Worm (Caenorhabditis elegans) whole organism, L2 larva: ENCODE results near the gene Y49G5B.1.

Experiments
- R02D3.7 ChIP-seq: fragments of 150-350 bp; optimal IDR thresholded peaks from 2 replicates; lab custom pipeline; 2014; ENCODE audit warnings: missing biosample characterization, missing genetic modification characterization
- ama-1 ChIP-seq: fragments of 150-350 bp; optimal IDR thresholded peaks from 2 replicates; lab custom pipeline; 2018; ENCODE audit warnings: inconsistent platforms
- elt-3 ChIP-seq: sonication (generic microtip); optimal IDR thresholded peaks from 2 replicates; lab custom pipeline; 2017; ENCODE audit warnings: missing biosample characterization, missing genetic modification characterization
- lin-39 ChIP-seq: fragments of 150-350 bp; optimal IDR thresholded peaks from 2 replicates; lab custom pipeline; 2014; ENCODE audit warnings: missing biosample characterization, missing genetic modification reagents, missing genetic modification characterization
- lsy-2 ChIP-seq, 2 experiments: fragments of 150-350 bp in 1 of 2; sonication (generic microtip) in 1 of 2; optimal IDR thresholded peaks; 2 replicates each; lab custom pipeline; 2014 to 2017; ENCODE audit warnings: missing biosample characterization in 2 of 2, missing genetic modification characterization in 2 of 2
- mab-5 ChIP-seq: fragments of 150-350 bp; optimal IDR thresholded peaks from 2 replicates; lab custom pipeline; 2014; ENCODE audit warnings: missing biosample characterization, missing genetic modification characterization
- nhr-12 ChIP-seq: fragments of 150-350 bp; optimal IDR thresholded peaks from 2 replicates; lab custom pipeline; 2014; ENCODE audit warnings: missing biosample characterization, missing genetic modification characterization
- nhr-237 ChIP-seq: fragments of 150-350 bp; optimal IDR thresholded peaks from 2 replicates; lab custom pipeline; 2014; ENCODE audit warnings: missing biosample characterization, missing genetic modification characterization
- nhr-25 ChIP-seq: fragments of 150-350 bp; sonication (generic microtip); optimal IDR thresholded peaks from 3 replicates; lab custom pipeline; 2014; ENCODE audit warnings: missing biosample characterization, missing genetic modification characterization
- skn-1 ChIP-seq: sonication (generic microtip); optimal IDR thresholded peaks from 2 replicates; lab custom pipeline; 2017; ENCODE audit warnings: missing biosample characterization, missing genetic modification characterization
- sma-9 ChIP-seq, 2 experiments: fragments of 150-350 bp in 1 of 2; sonication (generic microtip) in 1 of 2; optimal IDR thresholded peaks; 2 replicates each; lab custom pipeline; 2014 to 2016; ENCODE audit warnings: missing genetic modification characterization in 2 of 2, mild to moderate bottlenecking in 1 of 2, missing biosample characterization in 1 of 2, missing compliant biosample characterization in 1 of 2, missing genetic modification reagents in 1 of 2, moderate library complexity in 1 of 2
- unc-62 ChIP-seq: fragments of 150-350 bp; optimal IDR thresholded peaks from 2 replicates; lab custom pipeline; 2014; ENCODE audit warnings: missing biosample characterization, missing genetic modification reagents, missing genetic modification characterization

ce11 chrV:5204127-5204526 lies 19.0 kb upstream of the Y49G5B.1 start, which contains the start of gene ttc-37:
- peak; percentile 33 to 82 for TF ChIP-seq lsy-2 (tag; optimal IDR thresholded peaks at IDR 0.05; lab: Kevin White, UChicago)
- peak; percentile 36 for TF ChIP-seq nhr-25 (tag; lab: Kevin White, UChicago)
- no peak for TF ChIP-seq R02D3.7 (tag; lab: Kevin White, UChicago)
- no peak for TF ChIP-seq nhr-237 (tag; lab: Kevin White, UChicago)
- no peak for TF ChIP-seq unc-62 (GFP tag; lab: Kevin White, UChicago)
- TF ChIP-seq nhr-12 (tag; lab: Kevin White, UChicago): no peak
- TF ChIP-seq elt-3 (tag; lab: Kevin White, UChicago): no peak
- TF ChIP-seq skn-1 (tag; lab: Kevin White, UChicago): no peak
- no peak for TF ChIP-seq lin-39
- TF ChIP-seq mab-5 (tag; lab: Kevin White, UChicago): no peak
- no peak for TF ChIP-seq sma-9 (GFP tag; optimal IDR thresholded peaks at IDR 0.05; lab: Kevin White, UChicago)
- no peak for TF ChIP-seq sma-9 (tag; optimal IDR thresholded peaks at IDR 0.05; lab: Kevin White, UChicago)
- no peak for TF ChIP-seq ama-1 (lab: Kevin White, UChicago)
